Worm (Caenorhabditis elegans): ENCODE data around the gene T01B7.13.

The T01B7.13 gene

DNA sequence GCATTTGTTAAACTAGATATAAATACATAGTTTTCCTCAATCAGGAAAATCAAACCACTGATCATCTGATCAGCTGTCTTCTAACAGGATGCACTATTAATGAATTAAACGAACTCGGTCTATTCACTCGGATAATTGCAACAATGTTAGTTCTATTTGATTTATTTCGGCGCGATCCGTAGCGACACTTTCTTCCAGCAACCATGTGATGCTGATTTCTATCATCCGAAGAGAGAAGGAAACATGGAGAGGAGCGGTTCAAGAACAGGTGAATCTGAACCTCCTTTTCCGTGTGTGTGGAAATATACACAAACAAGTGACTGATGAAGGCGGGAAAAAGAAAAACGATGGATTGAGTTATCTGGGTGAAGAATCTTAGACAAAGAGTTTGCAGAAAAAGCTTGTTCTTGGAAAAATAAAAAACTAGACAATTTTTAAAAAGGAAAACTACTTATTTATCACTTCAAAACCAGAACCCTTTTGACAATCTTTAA is 16.6 kb downstream of the T01B7.13 start:
- TF ChIP-seq hlh-11 (tag; optimal IDR thresholded peaks at IDR 0.05), result peak; percentile 13
- peak; percentile 4 for TF ChIP-seq nhr-28 (tag; optimal IDR thresholded peaks at IDR 0.05)
- TF ChIP-seq dmd-6 (GFP tag; IDR thresholded peaks at IDR 0.05), result no peak
- TF ChIP-seq nhr-6 (tag; optimal IDR thresholded peaks at IDR 0.05), result no peak

DNA sequence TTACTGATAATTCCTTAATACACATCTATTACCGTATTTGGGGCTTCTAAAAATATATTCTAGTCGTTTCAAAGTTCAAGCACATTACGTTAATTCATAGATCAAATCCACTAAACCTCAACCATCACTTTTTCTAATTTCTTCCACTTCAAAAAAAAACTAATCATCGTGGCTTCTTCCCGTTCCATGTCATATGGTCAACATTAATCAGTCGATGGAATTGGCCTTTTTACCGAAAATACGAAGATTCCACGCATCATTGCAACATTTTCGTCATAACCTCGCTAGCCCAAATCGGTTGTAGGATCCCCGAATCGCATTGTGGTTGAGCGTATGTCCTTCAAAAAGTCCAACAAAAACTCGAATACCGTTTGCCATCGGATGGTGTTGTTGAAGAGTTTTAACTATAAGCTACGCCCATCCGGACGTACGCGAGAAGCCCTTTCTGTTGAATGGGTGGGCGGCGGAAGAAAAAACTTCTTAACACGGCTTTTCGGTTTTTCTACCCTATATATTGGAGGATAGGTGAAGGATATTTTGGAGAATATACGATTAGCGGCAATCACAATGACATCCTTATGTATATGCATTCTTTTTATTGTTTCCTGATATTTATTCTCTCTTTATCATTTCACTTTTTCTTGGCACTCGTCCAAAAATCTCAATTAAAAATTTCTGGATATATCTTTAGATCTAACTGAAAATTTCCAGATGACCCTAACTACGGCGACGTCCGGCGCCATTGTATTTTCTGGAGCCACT is 17.3 kb downstream of the T01B7.13 start, which contains the start of gene rol-6:
TSS of gene rol-6 (plus strand) at position 712 of the 762 bp plus-strand sequence.
- TF ChIP-seq gei-8 (GFP tag; optimal IDR thresholded peaks at IDR 0.05) (no peak), arid-1 (GFP tag; conservative IDR thresholded peaks at IDR 0.05) (no peak), ceh-44 (GFP tag; IDR thresholded peaks at IDR 0.05) (no peak), lsy-2 (tag; optimal IDR thresholded peaks at IDR 0.05) (no peak), madf-5 (GFP tag; IDR thresholded peaks at IDR 0.05) (no peak), mxl-3 (GFP tag; optimal IDR thresholded peaks at IDR 0.05) (no peak), nhr-76 (tag; optimal IDR thresholded peaks at IDR 0.05) (no peak), nhr-28 (tag; optimal IDR thresholded peaks at IDR 0.05) (peak; percentile 30), dmd-6 (GFP tag; IDR thresholded peaks at IDR 0.05) (no peak), zag-1 (tag; optimal IDR thresholded peaks at IDR 0.05) (no peak), aha-1 (tag) (peak; percentile 85), daf-8 (GFP tag; IDR thresholded peaks at IDR 0.05) (no peak), ztf-11 (tag; optimal IDR thresholded peaks at IDR 0.05) (no peak), aly-2 (tag; optimal IDR thresholded peaks at IDR 0.05) (no peak), hlh-11 (tag; optimal IDR thresholded peaks at IDR 0.05) (peak; percentile 17), nhr-237 (tag; optimal IDR thresholded peaks at IDR 0.05) (no peak), hlh-30 (tag; optimal IDR thresholded peaks at IDR 0.05; ENCODE audit: insufficient read depth) (no peak), dve-1 (tag; optimal IDR thresholded peaks at IDR 0.05; ENCODE audit: insufficient read depth) (no peak), egl-27 (tag; optimal IDR thresholded peaks at IDR 0.05) (no peak), hmg-1.1 (GFP tag; IDR thresholded peaks at IDR 0.05) (no peak), rbr-2 (tag; optimal IDR thresholded peaks at IDR 0.05) (no peak), zfp-2 (tag; optimal IDR thresholded peaks at IDR 0.05) (no peak), daf-16 (GFP tag; optimal IDR thresholded peaks at IDR 0.05) (no peak), daf-16 (tag; optimal IDR thresholded peaks at IDR 0.05) (no peak), mep-1 (tag; optimal IDR thresholded peaks at IDR 0.05) (no peak)

DNA sequence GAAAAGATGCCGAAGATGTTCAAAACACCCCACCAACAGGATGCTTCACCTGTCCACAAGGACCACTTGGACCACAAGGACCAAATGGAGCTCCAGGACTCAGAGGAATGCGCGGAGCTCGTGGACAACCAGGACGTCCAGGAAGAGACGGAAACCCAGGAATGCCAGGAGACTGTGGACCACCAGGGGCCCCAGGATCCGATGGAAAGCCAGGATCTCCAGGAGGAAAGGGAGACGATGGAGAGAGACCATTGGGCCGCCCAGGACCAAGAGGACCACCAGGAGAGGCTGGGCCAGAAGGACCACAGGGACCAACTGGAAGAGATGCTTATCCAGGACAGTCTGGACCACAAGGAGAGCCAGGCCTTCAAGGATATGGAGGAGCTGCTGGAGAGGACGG is 18.4 kb downstream of the T01B7.13 start:
- TF ChIP-seq lir-3 (tag; optimal IDR thresholded peaks at IDR 0.05), result no peak
- 0 out of 2 replicates have a peak, but pooled peaks have one; percentile 7 for TF ChIP-seq nhr-42 (GFP tag; IDR thresholded peaks at IDR 0.05)
- TF ChIP-seq Y105C5A.15 (GFP tag; IDR thresholded peaks at IDR 0.05), result no peak
- no peak for TF ChIP-seq daf-8 (GFP tag; IDR thresholded peaks at IDR 0.05)
- TF ChIP-seq ces-1 (GFP tag; optimal IDR thresholded peaks at IDR 0.05), result no peak
- TF ChIP-seq fkh-10 (GFP tag; optimal IDR thresholded peaks at IDR 0.05), result no peak
- 0 out of 2 replicates have a peak, but pooled peaks have one; percentile 29 for TF ChIP-seq F26F4.8 (GFP tag; conservative IDR thresholded peaks at IDR 0.05)
- TF ChIP-seq nhr-25 (tag; optimal IDR thresholded peaks at IDR 0.05; ENCODE audit: borderline replicate concordance, insufficient read depth), result no peak
- no peak for TF ChIP-seq pqm-1 (tag; optimal IDR thresholded peaks at IDR 0.05)
- peak; percentile 91 for TF ChIP-seq set-16 (GFP tag; IDR thresholded peaks at IDR 0.05)
- TF ChIP-seq daf-19 (GFP tag; conservative IDR thresholded peaks at IDR 0.05), result no peak
- no peak for TF ChIP-seq ztf-11 (tag; optimal IDR thresholded peaks at IDR 0.05)
- TF ChIP-seq nhr-28 (tag; optimal IDR thresholded peaks at IDR 0.05), result no peak

All from whole organism, L4 larva.